Fruit fly (Drosophila melanogaster) whole organism, embryonic: ENCODE measurements around the gene PolD2.

Experiments
- Bgb ChIP-seq: fragments of 200-800 bp; sonication (Bioruptor generic); IDR thresholded peaks from 2 replicates; pipeline ENCODE4 v1.3.6; 2022; ENCODE audit warnings: missing biosample characterization, missing genetic modification characterization; ENCODE audit not compliant: partially characterized antibody
- Bteb2 ChIP-seq: fragments of 200-800 bp; sonication (Bioruptor generic); optimal IDR thresholded peaks from 2 replicates; lab custom pipeline; 2016; ENCODE audit warnings: missing biosample characterization, missing genetic modification characterization
- CG10267 ChIP-seq: fragments of 200-800 bp; sonication (Bioruptor generic); optimal IDR thresholded peaks from 2 replicates; lab custom pipeline; 2018; ENCODE audit warnings: missing biosample characterization, mild to moderate bottlenecking, missing genetic modification characterization, moderate library complexity
- CG11085 ChIP-seq: fragments of 200-800 bp; sonication (Bioruptor generic); IDR thresholded peaks from 2 replicates; pipeline ENCODE4 v1.3.6; 2022; ENCODE audit warnings: missing biosample characterization, missing genetic modification characterization
- CG11093 ChIP-seq: fragments of 200-800 bp; sonication (Bioruptor generic); IDR thresholded peaks from 3 replicates; pipeline ENCODE4 v1.3.6; 2022; ENCODE audit warnings: missing biosample characterization, missing genetic modification characterization
- CG11398 ChIP-seq: fragments of 200-800 bp; sonication (Bioruptor generic); optimal IDR thresholded peaks from 2 replicates; lab custom pipeline; 2016; ENCODE audit warnings: missing biosample characterization, missing genetic modification characterization
- CG11504 ChIP-seq: fragments of 200-800 bp; sonication (Bioruptor generic); optimal IDR thresholded peaks from 3 replicates; lab custom pipeline; 2019; ENCODE audit warnings: missing biosample characterization, mild to moderate bottlenecking, missing genetic modification characterization, moderate library complexity
- CG15011 ChIP-seq: fragments of 200-800 bp; sonication (Bioruptor generic); optimal IDR thresholded peaks from 3 replicates; lab custom pipeline; 2018; ENCODE audit warnings: missing biosample characterization, mild to moderate bottlenecking, missing genetic modification characterization
- CG15269 ChIP-seq: fragments of 200-800 bp; sonication (Bioruptor generic); optimal IDR thresholded peaks from 2 replicates; lab custom pipeline; 2018; ENCODE audit warnings: missing biosample characterization, mild to moderate bottlenecking, missing genetic modification characterization, moderate library complexity
- CG15479 ChIP-seq: fragments of 200-800 bp; sonication (Bioruptor generic); optimal IDR thresholded peaks from 3 replicates; lab custom pipeline; 2019; ENCODE audit warnings: missing biosample characterization, mild to moderate bottlenecking, missing genetic modification characterization, moderate library complexity
- CG15696 ChIP-seq: fragments of 200-800 bp; sonication (Bioruptor generic); optimal IDR thresholded peaks from 2 replicates; lab custom pipeline; 2019; ENCODE audit warnings: missing biosample characterization, mild to moderate bottlenecking, missing genetic modification characterization, moderate library complexity
- CG16779 ChIP-seq: fragments of 200-800 bp; sonication (Bioruptor generic); IDR thresholded peaks from 2 replicates; pipeline ENCODE4 v1.3.6; 2022; ENCODE audit warnings: missing biosample characterization, missing genetic modification characterization
- CG16813 ChIP-seq: fragments of 200-800 bp; sonication (Bioruptor generic); IDR thresholded peaks from 3 replicates; pipeline ENCODE4 v1.3.6; 2022; ENCODE audit warnings: missing biosample characterization, missing genetic modification characterization; ENCODE audit not compliant: partially characterized antibody
- CG16863 ChIP-seq: fragments of 200-800 bp; sonication (Bioruptor generic); optimal IDR thresholded peaks from 3 replicates; lab custom pipeline; 2016; ENCODE audit warnings: missing biosample characterization, missing genetic modification characterization
- CG18599 ChIP-seq: fragments of 200-800 bp; sonication (Bioruptor generic); optimal IDR thresholded peaks from 3 replicates; lab custom pipeline; 2017; ENCODE audit warnings: missing biosample characterization, missing genetic modification characterization, mild to moderate bottlenecking, moderate library complexity, missing genetic modification reagents
- CG31224 ChIP-seq: fragments of 200-800 bp; sonication (Bioruptor generic); IDR thresholded peaks from 2 replicates; pipeline ENCODE4 v1.3.6; 2022; ENCODE audit warnings: missing biosample characterization, missing genetic modification characterization
- CG3281 ChIP-seq: fragments of 200-800 bp; sonication (Bioruptor generic); optimal IDR thresholded peaks from 3 replicates; lab custom pipeline; 2017; ENCODE audit warnings: missing biosample characterization, mild to moderate bottlenecking, missing genetic modification characterization
- CG5245 ChIP-seq: fragments of 200-800 bp; sonication (Bioruptor generic); optimal IDR thresholded peaks from 3 replicates; lab custom pipeline; 2016; ENCODE audit warnings: missing biosample characterization, missing genetic modification characterization
- CG6791 ChIP-seq: fragments of 200-800 bp; sonication (Bioruptor generic); IDR thresholded peaks from 3 replicates; pipeline ENCODE4 v1.3.6; 2022; ENCODE audit warnings: missing biosample characterization, missing genetic modification characterization; ENCODE audit not compliant: partially characterized antibody
- CHES-1-like ChIP-seq: fragments of 200-800 bp; sonication (Bioruptor generic); optimal IDR thresholded peaks from 2 replicates; lab custom pipeline; 2016; ENCODE audit warnings: missing biosample characterization, missing genetic modification characterization
- Camta ChIP-seq: fragments of 200-800 bp; sonication (Bioruptor generic); optimal IDR thresholded peaks from 2 replicates; lab custom pipeline; 2016; ENCODE audit warnings: missing biosample characterization, missing genetic modification characterization
- Dll ChIP-seq: fragments of 200-800 bp; sonication (Bioruptor generic); IDR thresholded peaks from 4 replicates; pipeline ENCODE4 v1.3.6; 2022; ENCODE audit warnings: missing biosample characterization, missing genetic modification characterization; ENCODE audit not compliant: partially characterized antibody
- Ets97D ChIP-seq: fragments of 200-800 bp; sonication (Bioruptor generic); optimal IDR thresholded peaks from 3 replicates; lab custom pipeline; 2016; ENCODE audit warnings: missing biosample characterization, missing genetic modification characterization
- Fer3 ChIP-seq: fragments of 200-800 bp; sonication (Bioruptor generic); optimal IDR thresholded peaks from 2 replicates; lab custom pipeline; 2018; ENCODE audit warnings: missing biosample characterization, mild to moderate bottlenecking, missing genetic modification characterization, moderate library complexity
- H2.0 ChIP-seq: fragments of 200-800 bp; sonication (Bioruptor generic); IDR thresholded peaks from 2 replicates; pipeline ENCODE4 v1.3.6; 2022; ENCODE audit warnings: missing biosample characterization, missing genetic modification characterization
- HLH54F ChIP-seq: fragments of 200-800 bp; sonication (Bioruptor generic); optimal IDR thresholded peaks from 3 replicates; lab custom pipeline; 2016; ENCODE audit warnings: missing biosample characterization, missing genetic modification characterization
- Lhr ChIP-seq: fragments of 200-800 bp; sonication (Bioruptor generic); optimal IDR thresholded peaks from 3 replicates; lab custom pipeline; 2017; ENCODE audit warnings: mild to moderate bottlenecking, missing biosample characterization, missing genetic modification reagents, missing genetic modification characterization
- Mrtf ChIP-seq: fragments of 200-800 bp; sonication (Bioruptor generic); IDR thresholded peaks from 3 replicates; pipeline ENCODE4 v1.3.6; 2022; ENCODE audit warnings: missing biosample characterization, missing genetic modification characterization
- NC2α ChIP-seq: fragments of 200-800 bp; sonication (Bioruptor generic); optimal IDR thresholded peaks from 2 replicates; lab custom pipeline; 2016; ENCODE audit warnings: missing biosample characterization, missing genetic modification characterization
- Oaz ChIP-seq: fragments of 200-800 bp; sonication (Bioruptor generic); IDR thresholded peaks from 2 replicates; pipeline ENCODE4 v1.3.6; 2022; ENCODE audit warnings: missing biosample characterization, missing genetic modification characterization
- PHDP ChIP-seq: fragments of 200-800 bp; sonication (Bioruptor generic); optimal IDR thresholded peaks from 3 replicates; lab custom pipeline; 2018; ENCODE audit warnings: missing biosample characterization, mild to moderate bottlenecking, missing genetic modification characterization, moderate library complexity
- Taf1 ChIP-seq: fragments of 200-800 bp; sonication (Bioruptor generic); IDR thresholded peaks from 2 replicates; pipeline ENCODE4 v1.3.6; 2022; ENCODE audit warnings: missing biosample characterization, missing genetic modification characterization
- Tbp ChIP-seq: fragments of >200 bp; optimal IDR thresholded peaks from 2 replicates; lab custom pipeline; 2018; ENCODE audit warnings: missing biosample characterization, missing genetic modification characterization
- ab ChIP-seq: fragments of 200-800 bp; sonication (Bioruptor generic); optimal IDR thresholded peaks from 2 replicates; lab custom pipeline; 2016; ENCODE audit warnings: missing biosample characterization, missing genetic modification characterization
- bbx ChIP-seq: fragments of 200-800 bp; sonication (Bioruptor generic); IDR thresholded peaks from 2 replicates; pipeline ENCODE4 v1.3.6; 2022; ENCODE audit warnings: missing biosample characterization, missing genetic modification characterization; ENCODE audit not compliant: partially characterized antibody
- bowl ChIP-seq: fragments of 200-800 bp; sonication (Bioruptor generic); IDR thresholded peaks from 2 replicates; pipeline ENCODE4 v1.3.6; 2022; ENCODE audit warnings: missing biosample characterization, missing genetic modification characterization
- cas ChIP-seq: fragments of 200-800 bp; sonication (Bioruptor generic); IDR thresholded peaks from 2 replicates; pipeline ENCODE4 v1.3.6; 2022; ENCODE audit warnings: missing biosample characterization, missing genetic modification characterization
- dan ChIP-seq: fragments of 200-800 bp; sonication (Bioruptor generic); IDR thresholded peaks from 2 replicates; pipeline ENCODE4 v1.3.6; 2022; ENCODE audit warnings: missing biosample characterization, missing genetic modification characterization
- dmrt99B ChIP-seq: fragments of 200-800 bp; sonication (Bioruptor generic); optimal IDR thresholded peaks from 2 replicates; lab custom pipeline; 2018; ENCODE audit warnings: missing biosample characterization, mild to moderate bottlenecking, missing genetic modification characterization, moderate library complexity
- ems ChIP-seq: fragments of 200-800 bp; sonication (Bioruptor generic); optimal IDR thresholded peaks from 3 replicates; lab custom pipeline; 2016; ENCODE audit warnings: missing biosample characterization, missing genetic modification characterization
- h ChIP-seq: fragments of >200 bp; optimal IDR thresholded peaks from 2 replicates; lab custom pipeline; 2017
- hth ChIP-seq: fragments of >200 bp; optimal IDR thresholded peaks from 2 replicates; lab custom pipeline; 2017; ENCODE audit warnings: inconsistent platforms
- jumu ChIP-seq: fragments of 200-800 bp; sonication (Bioruptor generic); optimal IDR thresholded peaks from 3 replicates; lab custom pipeline; 2016; ENCODE audit warnings: missing biosample characterization, missing genetic modification characterization
- lbe ChIP-seq: fragments of 200-800 bp; sonication (Bioruptor generic); optimal IDR thresholded peaks from 2 replicates; lab custom pipeline; 2016; ENCODE audit warnings: missing biosample characterization, mild to moderate bottlenecking, missing genetic modification characterization
- maf-S ChIP-seq: fragments of 200-800 bp; sonication (Bioruptor generic); optimal IDR thresholded peaks from 2 replicates; lab custom pipeline; 2016; ENCODE audit warnings: missing biosample characterization, missing genetic modification characterization
- mam ChIP-seq: fragments of 200-800 bp; sonication (Bioruptor generic); optimal IDR thresholded peaks from 3 replicates; lab custom pipeline; 2016; ENCODE audit warnings: missing biosample characterization, missing genetic modification characterization
- ranshi ChIP-seq: fragments of 200-800 bp; sonication (Bioruptor generic); IDR thresholded peaks from 2 replicates; pipeline ENCODE4 v1.3.6; 2022; ENCODE audit warnings: missing biosample characterization, missing genetic modification characterization
- sisA ChIP-seq: fragments of 200-800 bp; sonication (Bioruptor generic); IDR thresholded peaks from 2 replicates; pipeline ENCODE4 v1.3.6; 2022; ENCODE audit warnings: missing biosample characterization, missing genetic modification characterization
- slp2 ChIP-seq: fragments of 200-800 bp; sonication (Bioruptor generic); optimal IDR thresholded peaks from 2 replicates; lab custom pipeline; 2016; ENCODE audit warnings: missing biosample characterization, missing genetic modification characterization
- sob ChIP-seq: fragments of 200-800 bp; sonication (Bioruptor generic); IDR thresholded peaks from 2 replicates; pipeline ENCODE4 v1.3.6; 2022; ENCODE audit warnings: missing biosample characterization, missing genetic modification characterization
- stwl ChIP-seq: fragments of 200-800 bp; sonication (Bioruptor generic); optimal IDR thresholded peaks from 3 replicates; lab custom pipeline; 2018; ENCODE audit warnings: missing biosample characterization, mild to moderate bottlenecking, missing genetic modification characterization, moderate library complexity
- trem ChIP-seq: fragments of 200-800 bp; optimal IDR thresholded peaks from 3 replicates; lab custom pipeline; 2019; ENCODE audit warnings: missing biosample characterization, mild to moderate bottlenecking, missing genetic modification characterization, moderate library complexity

The PolD2 gene

dm6 chr3L:1808631-1809030 lies 33.2 kb downstream of the PolD2 start (continued):
- peak; percentile 86 for TF ChIP-seq CG11085 (GFP tag; lab: Robert Waterston, UW)
- TF ChIP-seq dmrt99B (tag; lab: Kevin White, UChicago) = peak; percentile 92
- TF ChIP-seq trem = peak; percentile 44
- TF ChIP-seq CG5245 = peak; percentile 84
- TF ChIP-seq ab (GFP tag; lab: Kevin White, UChicago) = peak; percentile 87
- peak; percentile 92 for TF ChIP-seq CG11504 (tag; lab: Kevin White, UChicago)
- peak; percentile 88 for TF ChIP-seq Oaz (GFP tag; lab: Robert Waterston, UW)
- TF ChIP-seq ranshi = peak; percentile 92
- no peak for TF ChIP-seq Bgb
- peak; percentile 79 for TF ChIP-seq slp2 (GFP tag; lab: Kevin White, UChicago)
- no peak for TF ChIP-seq Tbp (GFP tag; lab: Kevin White, UChicago)
- peak; percentile 45 for TF ChIP-seq CG15696 (tag; lab: Kevin White, UChicago)
- peak; percentile 94 for TF ChIP-seq sob (GFP tag; lab: Robert Waterston, UW)
- peak; percentile 80 for TF ChIP-seq CHES-1-like
- TF ChIP-seq HLH54F (GFP tag; lab: Kevin White, UChicago) = peak; percentile 88
- TF ChIP-seq Taf1 (GFP tag; lab: Robert Waterston, UW) = peak; percentile 79
- TF ChIP-seq NC2α = peak; percentile 64
- peak; percentile 95 for TF ChIP-seq CG15269 (tag; lab: Kevin White, UChicago)
- TF ChIP-seq Camta (GFP tag; lab: Kevin White, UChicago) = peak; percentile 86
- peak; percentile 83 for TF ChIP-seq cas (GFP tag; lab: Robert Waterston, UW)
- peak; percentile 87 for TF ChIP-seq Bteb2 (GFP tag; lab: Kevin White, UChicago)
- no peak for TF ChIP-seq h (lab: Kevin White, UChicago)
- TF ChIP-seq mam = peak; percentile 87
- TF ChIP-seq Fer3 (tag; lab: Kevin White, UChicago) = peak; percentile 92
- TF ChIP-seq Dll (GFP tag; lab: Robert Waterston, UW) = no peak
- no peak for TF ChIP-seq lbe (GFP tag; lab: Kevin White, UChicago)
- TF ChIP-seq CG11093 = peak; percentile 76; the same call in 2 of the 3 replicates
- peak; percentile 77 for TF ChIP-seq CG10267 (tag; lab: Kevin White, UChicago)
- TF ChIP-seq Ets97D (GFP tag; lab: Kevin White, UChicago) = peak; percentile 67
- TF ChIP-seq Mrtf (GFP tag; lab: Robert Waterston, UW) = peak; percentile 90
- peak; percentile 85 for TF ChIP-seq CG16863 (GFP tag; lab: Kevin White, UChicago)
- peak; percentile 72 for TF ChIP-seq CG11398
- no peak for TF ChIP-seq bbx (GFP tag; lab: Robert Waterston, UW)
- TF ChIP-seq CG15479 (GFP tag; lab: Kevin White, UChicago) = no peak
- TF ChIP-seq CG16779 (GFP tag; lab: Robert Waterston, UW) = peak; percentile 88
- peak; percentile 84 for TF ChIP-seq CG3281 (GFP tag; lab: Kevin White, UChicago)
- TF ChIP-seq jumu (GFP tag; lab: Kevin White, UChicago) = peak; percentile 89
- TF ChIP-seq hth (lab: Kevin White, UChicago) = no peak
- peak; percentile 78 for TF ChIP-seq bowl (GFP tag; lab: Robert Waterston, UW)
- no peak for TF ChIP-seq CG6791 (GFP tag; lab: Robert Waterston, UW)
- TF ChIP-seq sisA (GFP tag; lab: Robert Waterston, UW) = peak; percentile 91
- peak; percentile 5 for TF ChIP-seq stwl (tag; lab: Kevin White, UChicago)
- no peak for TF ChIP-seq dan
- peak; percentile 87 for TF ChIP-seq ems (GFP tag; lab: Kevin White, UChicago)
- TF ChIP-seq CG16813 = no peak
- TF ChIP-seq CG18599 = no peak
- TF ChIP-seq CG31224 (GFP tag; lab: Robert Waterston, UW) = peak; percentile 87
- TF ChIP-seq H2.0 (GFP tag; lab: Robert Waterston, UW) = peak; percentile 92
- TF ChIP-seq CG15011 (GFP tag; lab: Kevin White, UChicago) = no peak
- TF ChIP-seq Lhr (GFP tag; lab: Kevin White, UChicago) = peak; percentile 41
- peak; percentile 88 for TF ChIP-seq maf-S (GFP tag; lab: Kevin White, UChicago)
- TF ChIP-seq PHDP (tag; lab: Kevin White, UChicago) = peak; percentile 90
